Fruit fly (Drosophila melanogaster): Measurements from ENCODE around the gene ND-15.

The ND-15 gene

DNA sequence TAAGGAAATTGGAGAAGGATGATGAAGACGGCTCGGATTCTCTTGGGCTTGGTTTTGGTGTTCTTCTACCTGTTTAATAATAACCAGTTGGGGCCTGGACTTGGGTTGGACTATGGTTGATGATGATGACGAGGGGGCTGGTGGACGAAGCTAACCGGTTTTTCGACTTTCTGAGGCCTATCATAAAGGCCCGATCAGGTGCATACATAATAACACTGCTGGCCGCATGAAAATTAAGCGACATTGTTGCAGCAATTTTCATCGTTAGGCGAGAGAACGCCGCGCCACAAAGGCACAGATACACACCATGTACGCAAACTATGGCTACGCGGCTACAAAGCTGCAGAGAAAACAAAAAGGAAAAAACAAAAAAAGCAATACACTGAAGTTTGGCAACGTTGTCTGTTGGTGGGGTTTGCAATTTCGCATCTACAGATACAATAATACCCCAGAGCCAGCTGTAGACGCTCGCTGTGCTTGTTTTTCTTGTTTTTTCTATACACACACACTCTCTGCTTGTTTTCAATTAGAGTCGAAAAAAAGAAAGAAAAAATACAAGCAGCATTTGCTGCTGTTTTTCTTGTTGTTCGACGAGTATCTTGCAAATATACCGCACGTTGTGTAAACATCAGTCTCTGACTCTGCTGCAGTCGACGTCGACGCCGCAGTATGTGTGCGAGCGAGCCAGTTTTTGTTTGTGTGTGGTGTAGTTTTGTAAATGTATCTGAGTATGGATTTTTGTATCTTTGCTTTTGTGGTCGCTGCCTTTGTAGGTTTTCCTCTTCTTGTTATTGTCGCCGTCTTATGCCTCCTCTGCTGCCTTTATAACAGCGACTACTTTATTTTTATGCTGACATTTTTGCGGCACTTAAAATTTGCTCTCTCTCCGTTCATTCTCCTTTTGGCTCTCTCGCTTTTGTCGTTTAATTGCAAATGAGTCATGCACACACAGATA is 51.9 kb downstream of the ND-15 start (continued):
- no peak for TF ChIP-seq so (GFP tag; IDR thresholded peaks at IDR 0.05)
- TF ChIP-seq mam (GFP tag; optimal IDR thresholded peaks at IDR 0.05): no peak
- no peak for TF ChIP-seq ato (GFP tag; IDR thresholded peaks at IDR 0.05; ENCODE audit: partially characterized antibody)
- peak; percentile 21 for TF ChIP-seq psq (GFP tag; optimal IDR thresholded peaks at IDR 0.05)
- peak; percentile 36 for TF ChIP-seq Nf-YB (GFP tag; optimal IDR thresholded peaks at IDR 0.05)
- peak; percentile 72 for TF ChIP-seq Fer3 (tag; optimal IDR thresholded peaks at IDR 0.05)
- TF ChIP-seq NC2α (GFP tag; optimal IDR thresholded peaks at IDR 0.05): peak; percentile 41
- TF ChIP-seq hkb (optimal IDR thresholded peaks at IDR 0.05): no peak
- no peak for TF ChIP-seq hkb (GFP tag; IDR thresholded peaks at IDR 0.05)
- peak; percentile 54 for TF ChIP-seq shn (GFP tag; optimal IDR thresholded peaks at IDR 0.05)
- no peak for TF ChIP-seq Dfd (GFP tag; optimal IDR thresholded peaks at IDR 0.05)
- peak; percentile 55 for TF ChIP-seq CG1529 (GFP tag; optimal IDR thresholded peaks at IDR 0.05)
- no peak for TF ChIP-seq CG4360 (GFP tag; IDR thresholded peaks at IDR 0.05)
- peak; percentile 95 for TF ChIP-seq Fer1 (GFP tag; optimal IDR thresholded peaks at IDR 0.05)
- TF ChIP-seq Hr3 (GFP tag; optimal IDR thresholded peaks at IDR 0.05): no peak
- TF ChIP-seq MESR4 (GFP tag; optimal IDR thresholded peaks at IDR 0.05): no peak
- TF ChIP-seq kah (GFP tag; optimal IDR thresholded peaks at IDR 0.05): peak; percentile 47
- TF ChIP-seq cwo (GFP tag; optimal IDR thresholded peaks at IDR 0.05): peak; percentile 82
- no peak for TF ChIP-seq h (optimal IDR thresholded peaks at IDR 0.05)
- TF ChIP-seq CG31224 (GFP tag; IDR thresholded peaks at IDR 0.05): no peak
- TF ChIP-seq CG1602 (GFP tag; optimal IDR thresholded peaks at IDR 0.05): peak; percentile 29
- TF ChIP-seq esg (GFP tag; conservative IDR thresholded peaks at IDR 0.05): no peak
- TF ChIP-seq CG10654 (GFP tag; optimal IDR thresholded peaks at IDR 0.05): peak; percentile 37
- peak; percentile 78 for TF ChIP-seq CG6854 (GFP tag; optimal IDR thresholded peaks at IDR 0.05)
- peak; percentile 35 for TF ChIP-seq kay (GFP tag; optimal IDR thresholded peaks at IDR 0.05)
- peak; percentile 41 for TF ChIP-seq disco-r (GFP tag; optimal IDR thresholded peaks at IDR 0.05)
- TF ChIP-seq CG14441 (GFP tag; IDR thresholded peaks at IDR 0.05): no peak
- peak; percentile 14 for TF ChIP-seq Six4 (GFP tag; optimal IDR thresholded peaks at IDR 0.05)
- TF ChIP-seq CG13894 (tag; optimal IDR thresholded peaks at IDR 0.05): peak; percentile 90
- peak in 1 of 2 experiments; percentile 15 for TF ChIP-seq Hr78 (GFP tag; optimal IDR thresholded peaks at IDR 0.05)
- peak; percentile 78 for TF ChIP-seq CG1792 (GFP tag; optimal IDR thresholded peaks at IDR 0.05)
- TF ChIP-seq ken (GFP tag; IDR thresholded peaks at IDR 0.05): no peak
- TF ChIP-seq tap (tag; optimal IDR thresholded peaks at IDR 0.05): peak; percentile 41
- TF ChIP-seq C15 (GFP tag; IDR thresholded peaks at IDR 0.05): no peak
- peak; percentile 55 for TF ChIP-seq grau (tag; optimal IDR thresholded peaks at IDR 0.05)
- TF ChIP-seq CG14014 (GFP tag; IDR thresholded peaks at IDR 0.05): no peak
- TF ChIP-seq gsb (GFP tag; IDR thresholded peaks at IDR 0.05): no peak
- no peak for TF ChIP-seq sna (GFP tag; IDR thresholded peaks at IDR 0.05; ENCODE audit: partially characterized antibody)
- TF ChIP-seq chm (GFP tag; IDR thresholded peaks at IDR 0.05): no peak
- no peak for TF ChIP-seq CG5953 (GFP tag; IDR thresholded peaks at IDR 0.05)
- no peak for TF ChIP-seq gfzf (GFP tag; optimal IDR thresholded peaks at IDR 0.05)
- TF ChIP-seq unpg (GFP tag; optimal IDR thresholded peaks at IDR 0.05): peak; percentile 68
- no peak for TF ChIP-seq Dip2 (GFP tag; IDR thresholded peaks at IDR 0.05)
- no peak for TF ChIP-seq Scr (GFP tag; IDR thresholded peaks at IDR 0.05; ENCODE audit: partially characterized antibody)
- no peak for TF ChIP-seq tna (GFP tag; IDR thresholded peaks at IDR 0.05; ENCODE audit: partially characterized antibody)
- TF ChIP-seq CG10209 (GFP tag; optimal IDR thresholded peaks at IDR 0.05): peak; percentile 83
- no peak for TF ChIP-seq CG16813 (GFP tag; IDR thresholded peaks at IDR 0.05; ENCODE audit: partially characterized antibody)
- TF ChIP-seq CG34224 (GFP tag; IDR thresholded peaks at IDR 0.05; ENCODE audit: partially characterized antibody): no peak
- no peak for TF ChIP-seq Lim3 (GFP tag; IDR thresholded peaks at IDR 0.05)
